Fruit fly (Drosophila melanogaster): ENCODE results near the gene PGRP-SB1.
A peak's percentile ranks its signal among the peaks of the same experiment; 100 is the strongest.

DNA sequence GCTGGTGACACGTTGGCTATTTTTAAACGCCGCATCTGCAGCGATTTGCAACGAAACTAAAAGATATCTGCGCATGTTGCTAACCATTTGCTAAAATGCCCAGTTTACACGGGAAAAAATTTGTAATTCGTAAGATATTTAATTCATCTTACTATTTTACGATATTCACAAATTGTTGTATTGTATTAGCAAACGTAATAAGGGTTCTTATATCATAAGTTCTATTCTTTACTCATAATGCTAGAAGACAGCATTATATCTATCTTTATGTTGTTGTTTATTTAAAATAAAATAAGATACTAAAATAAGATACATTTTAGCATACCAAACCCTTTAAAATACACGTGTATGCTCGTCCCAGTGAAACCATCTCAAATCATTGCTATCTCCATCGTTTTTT lies 31.7 kb upstream of the PGRP-SB1 start:
- no peak for TF ChIP-seq Pif1A (GFP tag; optimal IDR thresholded peaks at IDR 0.05)
- peak; percentile 54 for TF ChIP-seq CG15710 (tag; optimal IDR thresholded peaks at IDR 0.05)
- no peak for TF ChIP-seq fd96Ca (GFP tag; IDR thresholded peaks at IDR 0.05)
- TF ChIP-seq CG10348 (GFP tag; IDR thresholded peaks at IDR 0.05), result no peak
- no peak for TF ChIP-seq Pif1B (GFP tag; optimal IDR thresholded peaks at IDR 0.05)
- no peak for TF ChIP-seq EcR (GFP tag; optimal IDR thresholded peaks at IDR 0.05)
- no peak for TF ChIP-seq CG32121 (GFP tag; IDR thresholded peaks at IDR 0.05)
- no peak for TF ChIP-seq CG13204 (GFP tag; optimal IDR thresholded peaks at IDR 0.05)
- TF ChIP-seq Ets98B (GFP tag; IDR thresholded peaks at IDR 0.05), result 0 out of 2 replicates have a peak, but pooled peaks have one; percentile 6
- peak; percentile 34 for TF ChIP-seq CG34367 (tag; optimal IDR thresholded peaks at IDR 0.05)
- TF ChIP-seq CG12605 (GFP tag; IDR thresholded peaks at IDR 0.05), result peak; percentile 28; the same call in 1 of the 2 replicates
